Fruit fly (Drosophila melanogaster) whole organism, embryonic: ENCODE data around the gene CG32032.

ENCODE experiments used
- CG11504 ChIP-seq: fragments of 200-800 bp; sonication (Bioruptor generic); optimal IDR thresholded peaks from 3 replicates; lab custom pipeline; 2019; ENCODE audit warnings: missing biosample characterization, mild to moderate bottlenecking, missing genetic modification characterization, moderate library complexity
- CG11695 ChIP-seq: fragments of 200-800 bp; sonication (Bioruptor generic); IDR thresholded peaks from 3 replicates; pipeline ENCODE4 v1.3.6; 2022; ENCODE audit warnings: missing biosample characterization, missing genetic modification characterization
- CG12236 ChIP-seq: fragments of 200-800 bp; sonication (Bioruptor generic); optimal IDR thresholded peaks from 2 replicates; lab custom pipeline; 2016; ENCODE audit warnings: missing biosample characterization, missing genetic modification characterization
- CG12391 ChIP-seq: fragments of 200-800 bp; sonication (Bioruptor generic); optimal IDR thresholded peaks from 3 replicates; lab custom pipeline; 2018; ENCODE audit warnings: missing biosample characterization, mild to moderate bottlenecking, missing genetic modification characterization, moderate library complexity
- CG15479 ChIP-seq: fragments of 200-800 bp; sonication (Bioruptor generic); optimal IDR thresholded peaks from 3 replicates; lab custom pipeline; 2019; ENCODE audit warnings: missing biosample characterization, mild to moderate bottlenecking, missing genetic modification characterization, moderate library complexity
- CG1647 ChIP-seq: fragments of 200-800 bp; sonication (Bioruptor generic); optimal IDR thresholded peaks from 3 replicates; lab custom pipeline; 2016; ENCODE audit warnings: missing biosample characterization, missing genetic modification characterization
- CG16813 ChIP-seq: fragments of 200-800 bp; sonication (Bioruptor generic); IDR thresholded peaks from 3 replicates; pipeline ENCODE4 v1.3.6; 2022; ENCODE audit warnings: missing biosample characterization, missing genetic modification characterization; ENCODE audit not compliant: partially characterized antibody
- CG17802 ChIP-seq: fragments of 200-800 bp; sonication (Bioruptor generic); optimal IDR thresholded peaks from 2 replicates; lab custom pipeline; 2018; ENCODE audit warnings: missing biosample characterization, mild to moderate bottlenecking, missing genetic modification characterization, moderate library complexity
- CG2120 ChIP-seq: fragments of 200-800 bp; sonication (Bioruptor generic); optimal IDR thresholded peaks from 3 replicates; lab custom pipeline; 2016; ENCODE audit warnings: missing biosample characterization, missing genetic modification characterization
- CG2199 ChIP-seq: fragments of 200-800 bp; sonication (Bioruptor generic); IDR thresholded peaks from 3 replicates; pipeline ENCODE4 v1.3.6; 2022; ENCODE audit warnings: missing biosample characterization, missing genetic modification characterization
- CG30020 ChIP-seq: fragments of 200-800 bp; optimal IDR thresholded peaks from 2 replicates; lab custom pipeline; 2019; ENCODE audit warnings: missing biosample characterization, mild to moderate bottlenecking, missing genetic modification characterization, moderate library complexity
- CG32532 ChIP-seq: fragments of 200-800 bp; sonication (Bioruptor generic); IDR thresholded peaks from 2 replicates; pipeline ENCODE4 v1.3.6; 2022; ENCODE audit warnings: missing biosample characterization, missing genetic modification characterization
- CG3995 ChIP-seq: fragments of 200-800 bp; sonication (Bioruptor generic); optimal IDR thresholded peaks from 3 replicates; lab custom pipeline; 2016; ENCODE audit warnings: missing biosample characterization, missing genetic modification characterization
- CG4328 ChIP-seq: fragments of 200-800 bp; sonication (Bioruptor generic); optimal IDR thresholded peaks from 3 replicates; lab custom pipeline; 2017; ENCODE audit warnings: missing biosample characterization, missing genetic modification reagents, missing genetic modification characterization
- CG43689 ChIP-seq: fragments of 200-800 bp; sonication (Bioruptor generic); IDR thresholded peaks from 2 replicates; pipeline ENCODE4 v1.3.6; 2022; ENCODE audit warnings: missing biosample characterization, missing genetic modification characterization
- CG4820 ChIP-seq: fragments of 200-800 bp; sonication (Bioruptor generic); optimal IDR thresholded peaks from 3 replicates; lab custom pipeline; 2016; ENCODE audit warnings: missing biosample characterization, missing genetic modification characterization
- CG6683 ChIP-seq: fragments of 200-800 bp; sonication (Bioruptor generic); optimal IDR thresholded peaks from 2 replicates; lab custom pipeline; 2017; ENCODE audit warnings: missing biosample characterization, mild to moderate bottlenecking, missing genetic modification characterization, missing genetic modification reagents
- CG8089 ChIP-seq: fragments of 200-800 bp; sonication (Bioruptor generic); optimal IDR thresholded peaks from 3 replicates; lab custom pipeline; 2016; ENCODE audit warnings: missing biosample characterization, missing genetic modification characterization
- CG9876 ChIP-seq: fragments of 200-800 bp; sonication (Bioruptor generic); optimal IDR thresholded peaks from 2 replicates; lab custom pipeline; 2016; ENCODE audit warnings: missing biosample characterization, missing genetic modification characterization
- Fer1 ChIP-seq: fragments of 200-800 bp; sonication (Bioruptor generic); optimal IDR thresholded peaks from 2 replicates; lab custom pipeline; 2017; ENCODE audit warnings: missing biosample characterization, mild to moderate bottlenecking, missing genetic modification characterization
- Fer3 ChIP-seq: fragments of 200-800 bp; sonication (Bioruptor generic); optimal IDR thresholded peaks from 2 replicates; lab custom pipeline; 2018; ENCODE audit warnings: missing biosample characterization, mild to moderate bottlenecking, missing genetic modification characterization, moderate library complexity
- HLHmδ ChIP-seq: fragments of 200-800 bp; sonication (Bioruptor generic); optimal IDR thresholded peaks from 2 replicates; lab custom pipeline; 2018; ENCODE audit warnings: missing biosample characterization, mild to moderate bottlenecking, missing genetic modification characterization, moderate library complexity
- Hmx ChIP-seq: fragments of 200-800 bp; sonication (Bioruptor generic); optimal IDR thresholded peaks from 2 replicates; lab custom pipeline; 2016; ENCODE audit warnings: missing biosample characterization, missing genetic modification characterization
- Hr51 ChIP-seq, 2 experiments: fragments of 200-800 bp; sonication (Bioruptor generic); optimal IDR thresholded peaks; 2 replicates in 1 of 2; 3 replicates in 1 of 2; lab custom pipeline; 2016 to 2018; ENCODE audit warnings: missing biosample characterization in 2 of 2, missing genetic modification characterization in 2 of 2, mild to moderate bottlenecking in 1 of 2, moderate library complexity in 1 of 2
- Med ChIP-seq: fragments of 200-800 bp; sonication (Bioruptor generic); peaks from one replicate; lab custom pipeline; 2016; ENCODE audit warnings: missing biosample characterization, missing genetic modification characterization, mild to moderate bottlenecking, inconsistent platforms, moderate library complexity
- Myb ChIP-seq: fragments of 200-800 bp; sonication (Bioruptor generic); optimal IDR thresholded peaks from 2 replicates; lab custom pipeline; 2016; ENCODE audit warnings: missing biosample characterization, missing genetic modification characterization
- Six4 ChIP-seq: fragments of 200-800 bp; sonication (Bioruptor generic); optimal IDR thresholded peaks from 2 replicates; lab custom pipeline; 2016; ENCODE audit warnings: missing biosample characterization, missing genetic modification characterization
- Sry-β ChIP-seq: fragments of 200-800 bp; sonication (Bioruptor generic); optimal IDR thresholded peaks from 2 replicates; lab custom pipeline; 2018; ENCODE audit warnings: missing biosample characterization, mild to moderate bottlenecking, missing genetic modification characterization, moderate library complexity
- Sry-δ ChIP-seq: fragments of 200-800 bp; sonication (Bioruptor generic); optimal IDR thresholded peaks from 2 replicates; lab custom pipeline; 2016; ENCODE audit warnings: missing biosample characterization, missing genetic modification characterization
- ac ChIP-seq: fragments of 200-800 bp; sonication (Bioruptor generic); optimal IDR thresholded peaks from 3 replicates; lab custom pipeline; 2017; ENCODE audit warnings: missing biosample characterization, mild to moderate bottlenecking, missing genetic modification characterization
- amos ChIP-seq: fragments of 200-800 bp; sonication (Bioruptor generic); IDR thresholded peaks from 2 replicates; pipeline ENCODE4 v1.3.6; 2022; ENCODE audit warnings: missing biosample characterization, missing genetic modification characterization; ENCODE audit not compliant: partially characterized antibody
- br ChIP-seq: fragments of >200 bp; optimal IDR thresholded peaks from 2 replicates; lab custom pipeline; 2017
- cg ChIP-seq: fragments of 200-800 bp; sonication (Bioruptor generic); optimal IDR thresholded peaks from 3 replicates; lab custom pipeline; 2019; ENCODE audit warnings: missing biosample characterization, mild to moderate bottlenecking, missing genetic modification characterization, moderate library complexity
- chm ChIP-seq: fragments of 200-800 bp; sonication (Bioruptor generic); IDR thresholded peaks from 2 replicates; pipeline ENCODE4 v1.3.6; 2022; ENCODE audit warnings: missing biosample characterization, missing genetic modification characterization
- ci ChIP-seq: fragments of 200-800 bp; sonication (Bioruptor generic); IDR thresholded peaks from 3 replicates; pipeline ENCODE4 v1.3.6; 2022; ENCODE audit warnings: missing biosample characterization, missing genetic modification characterization
- eve ChIP-seq, 2 experiments: fragments of >200 bp; optimal IDR thresholded peaks; 2 replicates each; lab custom pipeline; 2017; ENCODE audit warnings: missing biosample characterization in 2 of 2, missing genetic modification characterization in 2 of 2
- fd64A ChIP-seq: fragments of 200-800 bp; sonication (Bioruptor generic); optimal IDR thresholded peaks from 3 replicates; lab custom pipeline; 2018; ENCODE audit warnings: missing biosample characterization, mild to moderate bottlenecking, missing genetic modification characterization
- gcm2 ChIP-seq: fragments of 200-800 bp; sonication (Bioruptor generic); optimal IDR thresholded peaks from 2 replicates; lab custom pipeline; 2016; ENCODE audit warnings: missing biosample characterization, missing genetic modification characterization
- her ChIP-seq: fragments of 200-800 bp; sonication (Bioruptor generic); optimal IDR thresholded peaks from 2 replicates; lab custom pipeline; 2016; ENCODE audit warnings: missing biosample characterization, missing genetic modification characterization
- kah ChIP-seq: fragments of 200-800 bp; sonication (Bioruptor generic); optimal IDR thresholded peaks from 2 replicates; lab custom pipeline; 2018; ENCODE audit warnings: missing biosample characterization, mild to moderate bottlenecking, missing genetic modification characterization
- lbe ChIP-seq: fragments of 200-800 bp; sonication (Bioruptor generic); optimal IDR thresholded peaks from 2 replicates; lab custom pipeline; 2016; ENCODE audit warnings: missing biosample characterization, mild to moderate bottlenecking, missing genetic modification characterization
- nerfin-2 ChIP-seq: fragments of 200-800 bp; sonication (Bioruptor generic); IDR thresholded peaks from 2 replicates; pipeline ENCODE4 v1.3.6; 2022; ENCODE audit warnings: missing biosample characterization, missing genetic modification characterization; ENCODE audit not compliant: partially characterized antibody
- ranshi ChIP-seq: fragments of 200-800 bp; sonication (Bioruptor generic); IDR thresholded peaks from 2 replicates; pipeline ENCODE4 v1.3.6; 2022; ENCODE audit warnings: missing biosample characterization, missing genetic modification characterization
- sens ChIP-seq: fragments of 200-800 bp; sonication (Bioruptor generic); peaks from one replicate; lab custom pipeline; 2016; ENCODE audit warnings: missing biosample characterization, missing genetic modification characterization
- sim ChIP-seq: fragments of 200-800 bp; sonication (Bioruptor generic); IDR thresholded peaks from 2 replicates; pipeline ENCODE4 v1.3.6; 2022; ENCODE audit warnings: missing biosample characterization, missing genetic modification characterization
- tap ChIP-seq: fragments of 200-800 bp; optimal IDR thresholded peaks from 3 replicates; lab custom pipeline; 2019; ENCODE audit warnings: missing biosample characterization, mild to moderate bottlenecking, missing genetic modification characterization, moderate library complexity
- tx ChIP-seq: fragments of 200-800 bp; sonication (Bioruptor generic); optimal IDR thresholded peaks from 2 replicates; lab custom pipeline; 2016; ENCODE audit warnings: missing biosample characterization, missing genetic modification characterization
- vvl ChIP-seq: fragments of 200-800 bp; sonication (Bioruptor generic); IDR thresholded peaks from 2 replicates; pipeline ENCODE4 v1.3.6; 2022; ENCODE audit warnings: missing biosample characterization, missing genetic modification characterization
- zen2 ChIP-seq: fragments of 200-800 bp; sonication (Bioruptor generic); IDR thresholded peaks from 3 replicates; pipeline ENCODE4 v1.3.6; 2022; ENCODE audit warnings: missing biosample characterization, missing genetic modification characterization; ENCODE audit not compliant: partially characterized antibody

CG32032 gene

dm6 chr3L:9128700-9129582, 36.1 kb downstream of the CG32032 start (continued):
- TF ChIP-seq br (lab: Kevin White, UChicago) (no peak), Six4 (GFP tag; lab: Kevin White, UChicago) (peak; percentile 59), CG8089 (GFP tag; lab: Kevin White, UChicago) (no peak), sim (no peak), HLHmδ (no peak), sens (peak; percentile 76), CG11695 (no peak), CG12391 (tag; lab: Kevin White, UChicago) (peak; percentile 80), lbe (GFP tag; lab: Kevin White, UChicago) (no peak), cg (GFP tag; lab: Kevin White, UChicago) (no peak), CG17802 (tag; lab: Kevin White, UChicago) (no peak), CG15479 (GFP tag; lab: Kevin White, UChicago) (no peak), CG2199 (GFP tag; lab: Robert Waterston, UW) (0 out of 3 replicates have a peak, but pooled peaks have one; percentile 54), eve (GFP tag; optimal IDR thresholded peaks at IDR 0.05; lab: Kevin White, UChicago) (peak in 1 of 2 experiments; percentile 58), CG2120 (GFP tag; lab: Kevin White, UChicago) (peak; percentile 35), her (GFP tag; lab: Kevin White, UChicago) (no peak), ranshi (GFP tag; lab: Robert Waterston, UW) (0 out of 2 replicates have a peak, but pooled peaks have one; percentile 4), CG9876 (GFP tag; lab: Kevin White, UChicago) (no peak), Myb (GFP tag; lab: Kevin White, UChicago) (no peak), Hmx (GFP tag; lab: Kevin White, UChicago) (no peak), tx (GFP tag; lab: Kevin White, UChicago) (no peak), CG3995 (no peak), kah (GFP tag; lab: Kevin White, UChicago) (no peak), Fer1 (GFP tag; lab: Kevin White, UChicago) (peak; percentile 13), CG43689 (GFP tag; lab: Robert Waterston, UW) (no peak), CG4820 (GFP tag; lab: Kevin White, UChicago) (peak; percentile 32), CG11504 (tag; lab: Kevin White, UChicago) (peak; percentile 81), vvl (GFP tag; lab: Robert Waterston, UW) (0 out of 2 replicates have a peak, but pooled peaks have one; percentile 31), nerfin-2 (GFP tag; lab: Robert Waterston, UW) (no peak), ci (GFP tag; lab: Robert Waterston, UW) (0 out of 3 replicates have a peak, but pooled peaks have one; percentile 28), gcm2 (GFP tag; lab: Kevin White, UChicago) (no peak), fd64A (GFP tag; lab: Kevin White, UChicago) (no peak), Sry-β (GFP tag; lab: Kevin White, UChicago) (no peak), CG30020 (peak; percentile 21), CG4328 (no peak), CG6683 (GFP tag; lab: Kevin White, UChicago) (no peak), CG12236 (no peak), zen2 (GFP tag; lab: Robert Waterston, UW) (no peak), Sry-δ (GFP tag; lab: Kevin White, UChicago) (no peak), ac (GFP tag; lab: Kevin White, UChicago) (no peak), Med (GFP tag; lab: Kevin White, UChicago) (peak; percentile 59), CG1647 (GFP tag; lab: Kevin White, UChicago) (no peak), chm (GFP tag; lab: Robert Waterston, UW) (no peak), Hr51 (GFP tag; optimal IDR thresholded peaks at IDR 0.05; lab: Kevin White, UChicago) (peak in 1 of 2 experiments; percentile 87), tap (tag; lab: Kevin White, UChicago) (peak; percentile 49), amos (GFP tag; lab: Robert Waterston, UW) (no peak), CG32532 (GFP tag; lab: Robert Waterston, UW) (no peak), Fer3 (tag; lab: Kevin White, UChicago) (peak; percentile 33), CG16813 (GFP tag; lab: Robert Waterston, UW) (no peak)
